Worm (Caenorhabditis elegans): ENCODE data around the gene nhr-255.

The nhr-255 gene

DNA sequence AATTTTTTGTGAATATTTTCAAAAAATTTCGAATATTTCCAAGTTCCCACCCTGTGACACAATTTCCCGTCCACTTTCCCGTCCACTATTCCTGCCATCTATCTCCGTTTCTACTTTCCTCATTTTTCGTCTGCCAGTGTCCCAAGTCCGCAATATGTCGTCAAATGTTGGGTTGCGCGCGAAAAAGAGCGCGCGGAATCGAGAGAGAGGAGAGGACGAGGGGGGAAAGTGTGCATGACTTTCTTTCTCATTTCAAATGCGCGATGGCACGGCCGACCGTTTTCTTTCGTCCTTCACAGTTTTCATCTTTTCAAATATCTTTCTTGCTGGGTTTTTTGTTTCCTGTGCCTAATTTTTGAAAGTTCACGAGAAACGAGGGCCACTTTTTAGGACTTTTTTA lies 17.4 kb upstream of the nhr-255 start:
- TF ChIP-seq gei-8 (GFP tag; optimal IDR thresholded peaks at IDR 0.05) (no peak), daf-16 (GFP tag; optimal IDR thresholded peaks at IDR 0.05) (no peak), daf-16 (tag; optimal IDR thresholded peaks at IDR 0.05) (peak; percentile 56), nhr-28 (tag; optimal IDR thresholded peaks at IDR 0.05) (peak; percentile 44), hmg-1.1 (GFP tag; IDR thresholded peaks at IDR 0.05) (peak; percentile 66), dve-1 (tag; optimal IDR thresholded peaks at IDR 0.05; ENCODE audit: insufficient read depth) (peak; percentile 52), aha-1 (tag) (peak; percentile 89), lin-38 (GFP tag; IDR thresholded peaks at IDR 0.05) (no peak), mxl-3 (GFP tag; optimal IDR thresholded peaks at IDR 0.05) (peak; percentile 29), cey-2 (tag; optimal IDR thresholded peaks at IDR 0.05; ENCODE audit: borderline replicate concordance, insufficient read depth) (no peak), hlh-11 (tag; optimal IDR thresholded peaks at IDR 0.05) (peak; percentile 54), fos-1 (tag; optimal IDR thresholded peaks at IDR 0.05) (no peak), mes-2 (tag; optimal IDR thresholded peaks at IDR 0.05; ENCODE audit: poor library complexity, severe bottlenecking) (peak; percentile 86), ZK337.2 (GFP tag; IDR thresholded peaks at IDR 0.05) (no peak), duxl-1 (tag; optimal IDR thresholded peaks at IDR 0.05; ENCODE audit: poor library complexity) (peak; percentile 24), dpl-1 (GFP tag; optimal IDR thresholded peaks at IDR 0.05) (peak; percentile 65), mdl-1 (tag; optimal IDR thresholded peaks at IDR 0.05) (peak in 1 of 2 experiments; percentile 46), ctbp-1 (GFP tag; IDR thresholded peaks at IDR 0.05) (no peak), attf-4 (tag; optimal IDR thresholded peaks at IDR 0.05) (no peak), hlh-30 (tag; optimal IDR thresholded peaks at IDR 0.05; ENCODE audit: insufficient read depth) (peak; percentile 89), lin-13 (GFP tag; optimal IDR thresholded peaks at IDR 0.05) (peak; percentile 45), lin-15B (tag; optimal IDR thresholded peaks at IDR 0.05) (peak; percentile 63), madf-9 (GFP tag; conservative IDR thresholded peaks at IDR 0.05) (peak; percentile 39; the same call in 1 of the 2 replicates), rbr-2 (tag; optimal IDR thresholded peaks at IDR 0.05) (peak; percentile 11)

ce11 chrX:15725566-15726173 lies 16.7 kb upstream of the nhr-255 start, which contains the start of gene lin-15B:
TSS of gene lin-15B (plus strand) at chrX:15726123.
- TF ChIP-seq dmd-9 (GFP tag; IDR thresholded peaks at IDR 0.05) (0 out of 2 replicates have a peak, but pooled peaks have one; percentile 13), hlh-30 (tag; optimal IDR thresholded peaks at IDR 0.05; ENCODE audit: insufficient read depth) (no peak), F44E2.7 (GFP tag; IDR thresholded peaks at IDR 0.05) (no peak), set-16 (GFP tag; IDR thresholded peaks at IDR 0.05) (peak; percentile 34; the same call in 1 of the 2 replicates), hmg-1.1 (GFP tag; IDR thresholded peaks at IDR 0.05) (peak; percentile 19; the same call in 1 of the 2 replicates), egl-43 (GFP tag; IDR thresholded peaks at IDR 0.05) (peak; percentile 13; the same call in 1 of the 2 replicates)

DNA sequence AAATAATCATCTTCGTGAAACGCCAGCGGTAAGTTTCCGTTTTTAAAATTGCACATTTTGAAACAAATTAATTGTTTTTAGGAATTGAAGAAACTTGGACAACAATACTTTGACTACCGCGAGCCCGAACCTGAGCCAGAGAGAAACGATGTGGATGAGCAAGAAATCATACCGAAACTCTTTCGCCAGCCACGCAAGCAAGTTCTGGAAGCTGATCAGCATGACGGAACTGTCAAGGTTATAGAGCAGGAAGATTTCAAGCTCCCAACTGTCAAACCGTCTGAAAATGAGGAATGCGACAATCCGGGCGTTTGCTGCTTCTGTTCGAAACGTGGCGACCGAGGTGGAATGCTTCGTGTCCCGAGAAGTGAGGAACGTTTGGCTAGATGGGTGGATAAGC lies 12.1 kb upstream of the nhr-255 start:
- TF ChIP-seq vab-7 (GFP tag; IDR thresholded peaks at IDR 0.05) = no peak
- peak in 1 of 2 experiments; percentile 96 for TF ChIP-seq unc-62 (GFP tag; optimal IDR thresholded peaks at IDR 0.05 in 1 of 2)
- no peak for TF ChIP-seq unc-62 (tag; optimal IDR thresholded peaks at IDR 0.05)
- no peak for TF ChIP-seq snpc-1.2 (GFP tag; IDR thresholded peaks at IDR 0.05)
- TF ChIP-seq cey-2 (tag; optimal IDR thresholded peaks at IDR 0.05; ENCODE audit: borderline replicate concordance, insufficient read depth) = no peak
- no peak for TF ChIP-seq mes-2 (tag; optimal IDR thresholded peaks at IDR 0.05; ENCODE audit: poor library complexity, severe bottlenecking)

DNA sequence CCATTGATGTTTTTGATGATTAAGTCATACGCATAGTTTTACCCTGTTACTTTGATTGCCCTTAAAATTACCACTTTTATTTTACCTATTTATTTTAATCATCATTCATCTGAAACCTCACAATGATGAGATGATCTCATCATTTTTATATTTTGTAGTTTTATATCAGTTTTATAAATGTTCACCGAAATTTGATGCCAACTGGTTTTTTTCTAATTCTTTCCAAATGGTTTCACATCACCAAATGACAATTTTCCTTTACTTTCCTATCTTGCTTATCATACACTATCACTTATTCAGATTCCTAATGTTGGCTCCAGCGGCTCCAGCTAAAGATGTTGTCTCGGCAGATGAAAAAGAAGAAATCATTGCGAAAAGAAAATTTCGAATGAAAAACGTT lies 10.7 kb upstream of the nhr-255 start, which contains the start of gene lin-15A:
lin-15A (plus strand) TSS at position 301 of the 400 bp plus-strand sequence.
- no peak for TF ChIP-seq dve-1 (tag; optimal IDR thresholded peaks at IDR 0.05; ENCODE audit: insufficient read depth)
- no peak for TF ChIP-seq egl-27 (tag; optimal IDR thresholded peaks at IDR 0.05)
- no peak for TF ChIP-seq ama-1 (optimal IDR thresholded peaks at IDR 0.05)
- no peak for TF ChIP-seq pha-4 (GFP tag; IDR thresholded peaks at IDR 0.05)
- no peak for TF ChIP-seq pha-4 (tag; optimal IDR thresholded peaks at IDR 0.05)
- TF ChIP-seq zfp-2 (tag; optimal IDR thresholded peaks at IDR 0.05) = no peak
- TF ChIP-seq F10B5.3 (tag; optimal IDR thresholded peaks at IDR 0.05) = no peak
- no peak for TF ChIP-seq ztf-7 (tag; optimal IDR thresholded peaks at IDR 0.05)
- TF ChIP-seq nhr-6 (tag; optimal IDR thresholded peaks at IDR 0.05) = no peak
- no peak for TF ChIP-seq F44E2.7 (GFP tag; IDR thresholded peaks at IDR 0.05)
- TF ChIP-seq fos-1 (tag; optimal IDR thresholded peaks at IDR 0.05) = no peak
- TF ChIP-seq pqm-1 (tag; optimal IDR thresholded peaks at IDR 0.05) = no peak
- no peak for TF ChIP-seq nhr-42 (GFP tag; IDR thresholded peaks at IDR 0.05)
- TF ChIP-seq ceh-20 (GFP tag; IDR thresholded peaks at IDR 0.05) = no peak
- TF ChIP-seq saeg-2 (GFP tag; IDR thresholded peaks at IDR 0.05) = no peak
- TF ChIP-seq spr-1 (tag; optimal IDR thresholded peaks at IDR 0.05) = no peak
- TF ChIP-seq lin-1 (GFP tag; IDR thresholded peaks at IDR 0.05) = no peak
- TF ChIP-seq rbr-2 (tag; optimal IDR thresholded peaks at IDR 0.05) = no peak
